Fruit fly (Drosophila melanogaster) whole organism, embryonic: ENCODE results near the gene Adck5.

Experiments
- CG17361 ChIP-seq: fragments of 200-800 bp; sonication (Bioruptor generic); IDR thresholded peaks from 3 replicates; pipeline ENCODE4 v1.3.6; 2022; ENCODE audit warnings: missing biosample characterization, missing genetic modification characterization
- CG32532 ChIP-seq: fragments of 200-800 bp; sonication (Bioruptor generic); IDR thresholded peaks from 2 replicates; pipeline ENCODE4 v1.3.6; 2022; ENCODE audit warnings: missing biosample characterization, missing genetic modification characterization
- CG8290 ChIP-seq, 3 experiments: fragments of 200-800 bp; sonication (Bioruptor generic); optimal IDR thresholded peaks; 2 replicates each; lab custom pipeline; 2016 to 2019; ENCODE audit warnings: missing biosample characterization in 3 of 3, missing genetic modification characterization in 3 of 3, mild to moderate bottlenecking in 2 of 3, moderate library complexity in 1 of 3
- Chrac-16 ChIP-seq: fragments of 200-800 bp; sonication (Bioruptor generic); optimal IDR thresholded peaks from 3 replicates; lab custom pipeline; 2016; ENCODE audit warnings: missing biosample characterization, missing genetic modification characterization
- Gug ChIP-seq: fragments of 200-800 bp; sonication (Bioruptor generic); IDR thresholded peaks from 4 replicates; pipeline ENCODE4 v1.3.6; 2022; ENCODE audit warnings: missing biosample characterization, missing genetic modification characterization
- HLHmδ ChIP-seq: fragments of 200-800 bp; sonication (Bioruptor generic); optimal IDR thresholded peaks from 2 replicates; lab custom pipeline; 2018; ENCODE audit warnings: missing biosample characterization, mild to moderate bottlenecking, missing genetic modification characterization, moderate library complexity
- odd ChIP-seq: fragments of 200-800 bp; sonication (Bioruptor generic); optimal IDR thresholded peaks from 2 replicates; lab custom pipeline; 2017; ENCODE audit warnings: missing biosample characterization, mild to moderate bottlenecking, missing genetic modification characterization
- seq ChIP-seq: fragments of 200-800 bp; sonication (Bioruptor generic); IDR thresholded peaks from 2 replicates; pipeline ENCODE4 v1.3.6; 2022; ENCODE audit warnings: missing biosample characterization, missing genetic modification characterization
- tap ChIP-seq: fragments of 200-800 bp; optimal IDR thresholded peaks from 3 replicates; lab custom pipeline; 2019; ENCODE audit warnings: missing biosample characterization, mild to moderate bottlenecking, missing genetic modification characterization, moderate library complexity

dm6 chr3L:11150735-11151287 is 18.8 kb upstream of the Adck5 start, which contains the start of gene CG6216:
- TF ChIP-seq CG8290 (GFP tag; optimal IDR thresholded peaks at IDR 0.05; lab: Kevin White, UChicago) (no peak), CG8290 (tag; optimal IDR thresholded peaks at IDR 0.05; lab: Kevin White, UChicago) (no peak), tap (tag; lab: Kevin White, UChicago) (no peak), CG17361 (GFP tag; lab: Robert Waterston, UW) (no peak), Chrac-16 (GFP tag; lab: Kevin White, UChicago) (no peak), seq (GFP tag; lab: Robert Waterston, UW) (no peak), CG32532 (GFP tag; lab: Robert Waterston, UW) (no peak), HLHmδ (GFP tag; lab: Kevin White, UChicago) (no peak), Gug (no peak), odd (GFP tag; lab: Kevin White, UChicago) (no peak)
